Fruit fly (Drosophila melanogaster) whole organism, wandering third instar larva: Measurements from ENCODE around the gene CG14852.

Source experiments
- Abd-B ChIP-seq: fragments of >200 bp; optimal IDR thresholded peaks from 2 replicates; lab custom pipeline; 2017; ENCODE audit warnings: missing biosample characterization, missing genetic modification characterization
- CG9705 ChIP-seq: fragments of 200-800 bp; sonication (Bioruptor generic); optimal IDR thresholded peaks from 2 replicates; lab custom pipeline; 2018; ENCODE audit warnings: missing biosample characterization, mild to moderate bottlenecking, missing genetic modification characterization
- CrebA ChIP-seq: fragments of 200-800 bp; sonication (Bioruptor generic); optimal IDR thresholded peaks from 2 replicates; lab custom pipeline; 2016; ENCODE audit warnings: missing biosample characterization, mild to moderate bottlenecking, missing genetic modification characterization, borderline replicate concordance
- Dif ChIP-seq: fragments of 200-275, 200-300 bp; sonication (Bioruptor generic); optimal IDR thresholded peaks from 2 replicates; lab custom pipeline; 2018; ENCODE audit warnings: missing biosample characterization, missing genetic modification characterization; ENCODE audit not compliant: partially characterized antibody
- GATAd ChIP-seq: sonication (Bioruptor generic); optimal IDR thresholded peaks from 2 replicates; lab custom pipeline; 2016; ENCODE audit warnings: missing biosample characterization, missing genetic modification characterization
- HLH106 ChIP-seq: fragments of 200-800 bp; optimal IDR thresholded peaks from 3 replicates; lab custom pipeline; 2019; ENCODE audit warnings: missing biosample characterization, mild to moderate bottlenecking, missing genetic modification characterization, moderate library complexity
- Hr78 ChIP-seq: fragments of >200 bp; optimal IDR thresholded peaks from 2 replicates; lab custom pipeline; 2017; ENCODE audit warnings: missing biosample characterization, missing genetic modification characterization
- Hr83 ChIP-seq: fragments of 200-300 bp; sonication (Bioruptor generic); optimal IDR thresholded peaks from 2 replicates; lab custom pipeline; 2016; ENCODE audit warnings: missing biosample characterization, mild to moderate bottlenecking, missing genetic modification characterization, moderate library complexity; ENCODE audit not compliant: poor library complexity, severe bottlenecking
- Jra ChIP-seq: sonication (Bioruptor generic); optimal IDR thresholded peaks from 2 replicates; lab custom pipeline; 2016; ENCODE audit warnings: missing biosample characterization, missing genetic modification characterization
- N ChIP-seq: fragments of >200 bp; optimal IDR thresholded peaks from 2 replicates; lab custom pipeline; 2018; ENCODE audit warnings: missing biosample characterization, missing external identifiers, missing genetic modification characterization
- OdsH ChIP-seq: fragments of 200-800 bp; sonication (Bioruptor generic); optimal IDR thresholded peaks from 2 replicates; lab custom pipeline; 2016; ENCODE audit warnings: missing biosample characterization, mild to moderate bottlenecking, missing genetic modification characterization
- Rel ChIP-seq, 2 experiments: fragments of 200-800 bp; sonication (Bioruptor generic) in 1 of 2; optimal IDR thresholded peaks; 2 replicates in 1 of 2; 3 replicates in 1 of 2; lab custom pipeline; 2016 to 2019; ENCODE audit warnings: mild to moderate bottlenecking in 2 of 2, missing biosample characterization in 2 of 2, missing genetic modification characterization in 2 of 2, moderate library complexity in 1 of 2
- Sp1 ChIP-seq: fragments of 200-800 bp; sonication (Bioruptor generic); optimal IDR thresholded peaks from 3 replicates; lab custom pipeline; 2019; ENCODE audit warnings: missing biosample characterization, mild to moderate bottlenecking, missing genetic modification characterization, moderate library complexity
- brk ChIP-seq: fragments of 200-800 bp; sonication (Bioruptor generic); optimal IDR thresholded peaks from 2 replicates; lab custom pipeline; 2016; ENCODE audit warnings: missing biosample characterization, mild to moderate bottlenecking, missing genetic modification characterization
- dl ChIP-seq, 2 experiments: fragments of 175-275, 200-275 bp in 1 of 2; fragments of 200-275 bp in 1 of 2; sonication (Bioruptor generic); optimal IDR thresholded peaks; lab custom pipeline; 2018; ENCODE audit warnings: mild to moderate bottlenecking in 2 of 2, missing biosample characterization in 2 of 2, missing genetic modification characterization in 2 of 2, moderate library complexity in 2 of 2; ENCODE audit not compliant: partially characterized antibody in 2 of 2, insufficient read depth in 1 of 2
- dmrt93B ChIP-seq: fragments of 200-800 bp; sonication (Bioruptor generic); optimal IDR thresholded peaks from 2 replicates; lab custom pipeline; 2018; ENCODE audit warnings: missing biosample characterization, mild to moderate bottlenecking, missing genetic modification characterization
- dsf ChIP-seq: sonication (Bioruptor generic); optimal IDR thresholded peaks from 2 replicates; lab custom pipeline; 2016; ENCODE audit warnings: missing biosample characterization, missing genetic modification characterization, borderline replicate concordance
- foxo ChIP-seq, 2 experiments: fragments of 200-800 bp; sonication (Bioruptor generic); optimal IDR thresholded peaks; 2 replicates in 1 of 2; 3 replicates in 1 of 2; lab custom pipeline; 2016 to 2017; ENCODE audit warnings: missing biosample characterization in 2 of 2, missing genetic modification characterization in 2 of 2
- fru ChIP-seq: fragments of 200-800 bp; sonication (Bioruptor generic); optimal IDR thresholded peaks from 3 replicates; lab custom pipeline; 2016; ENCODE audit warnings: missing biosample characterization, mild to moderate bottlenecking, missing genetic modification characterization
- h ChIP-seq: fragments of 200-800 bp; sonication (Bioruptor generic); optimal IDR thresholded peaks from 3 replicates; lab custom pipeline; 2016; ENCODE audit warnings: missing biosample characterization, mild to moderate bottlenecking, missing genetic modification characterization
- jim ChIP-seq: fragments of 175-275, 200-325 bp; sonication (Bioruptor generic); optimal IDR thresholded peaks from 2 replicates; lab custom pipeline; 2016; ENCODE audit warnings: missing biosample characterization, mild to moderate bottlenecking, missing genetic modification characterization
- pan ChIP-seq: fragments of >200 bp; optimal IDR thresholded peaks from 2 replicates; lab custom pipeline; 2017
- psq ChIP-seq: fragments of 200-800 bp; sonication (Bioruptor generic); optimal IDR thresholded peaks from 3 replicates; lab custom pipeline; 2017; ENCODE audit warnings: missing biosample characterization, mild to moderate bottlenecking, missing genetic modification characterization, moderate library complexity
- sage ChIP-seq: fragments of 200-800 bp; sonication (Bioruptor generic); optimal IDR thresholded peaks from 2 replicates; lab custom pipeline; 2016; ENCODE audit warnings: missing biosample characterization, mild to moderate bottlenecking, missing genetic modification characterization
- sv ChIP-seq: fragments of 200-800 bp; sonication (Bioruptor generic); optimal IDR thresholded peaks from 3 replicates; lab custom pipeline; 2016; ENCODE audit warnings: missing biosample characterization, missing genetic modification characterization
- tai ChIP-seq: sonication (Bioruptor generic); optimal IDR thresholded peaks from 2 replicates; lab custom pipeline; 2016; ENCODE audit warnings: missing biosample characterization, missing genetic modification characterization
- usp ChIP-seq: fragments of >200 bp; optimal IDR thresholded peaks from 2 replicates; lab custom pipeline; 2017; ENCODE audit warnings: missing biosample characterization, missing genetic modification characterization
- woc ChIP-seq: sonication (Bioruptor generic); optimal IDR thresholded peaks from 2 replicates; lab custom pipeline; 2016; ENCODE audit warnings: missing biosample characterization, mild to moderate bottlenecking, missing genetic modification characterization

CG14852 gene

dm6 chr3R:14565065-14565977 is at the start of gene CG14852:
TSS of gene CG14852 (plus strand) at chr3R:14565927.
- TF ChIP-seq sage (GFP tag; lab: Kevin White, UChicago) = no peak
- TF ChIP-seq dl (GFP tag; optimal IDR thresholded peaks at IDR 0.05; lab: Kevin White, UChicago; ENCODE audit: insufficient read depth in 1 of 2, partially characterized antibody in 2 of 2) = no peak
- TF ChIP-seq Abd-B (GFP tag; lab: Kevin White, UChicago) = no peak
- no peak for TF ChIP-seq dsf (GFP tag; lab: Kevin White, UChicago)
- no peak for TF ChIP-seq brk
- peak; percentile 63 for TF ChIP-seq Dif (GFP tag; lab: Kevin White, UChicago)
- TF ChIP-seq OdsH = no peak
- TF ChIP-seq, all 38 proteins: peak for 1

dm6 chr3R:14516742-14517141 is 49.0 kb upstream of the CG14852 start, which contains the start of gene CG34273:
TSS of gene CG34273 (plus strand) at chr3R:14517042.
- TF ChIP-seq Rel (GFP tag; optimal IDR thresholded peaks at IDR 0.05; lab: Kevin White, UChicago) (no peak), Rel (tag; optimal IDR thresholded peaks at IDR 0.05; lab: Kevin White, UChicago) (no peak), dsf (GFP tag; lab: Kevin White, UChicago) (no peak), HLH106 (tag; lab: Kevin White, UChicago) (no peak), Abd-B (GFP tag; lab: Kevin White, UChicago) (no peak), psq (GFP tag; lab: Kevin White, UChicago) (no peak), foxo (GFP tag; optimal IDR thresholded peaks at IDR 0.05; lab: Kevin White, UChicago) (no peak), OdsH (no peak), sv (GFP tag; lab: Kevin White, UChicago) (no peak), tai (no peak), dl (GFP tag; optimal IDR thresholded peaks at IDR 0.05; lab: Kevin White, UChicago; ENCODE audit: insufficient read depth in 1 of 2, partially characterized antibody in 2 of 2) (no peak), sage (GFP tag; lab: Kevin White, UChicago) (no peak), Jra (GFP tag; lab: Kevin White, UChicago) (no peak), N (GFP tag; lab: Kevin White, UChicago) (no peak), CG9705 (GFP tag; lab: Kevin White, UChicago) (no peak), fru (GFP tag; lab: Kevin White, UChicago) (no peak), GATAd (GFP tag; lab: Kevin White, UChicago) (no peak), Hr83 (GFP tag; lab: Kevin White, UChicago) (no peak), woc (GFP tag; lab: Kevin White, UChicago) (no peak), Hr78 (no peak)

- TF ChIP-seq usp (no peak), tai (no peak), fru (GFP tag; lab: Kevin White, UChicago) (no peak), jim (no peak), CG9705 (GFP tag; lab: Kevin White, UChicago) (no peak), dmrt93B (GFP tag; lab: Kevin White, UChicago) (no peak), Sp1 (GFP tag; lab: Kevin White, UChicago) (no peak), Hr83 (GFP tag; lab: Kevin White, UChicago) (no peak)
Measured at dm6 chr3R:14520749-14521148, 45.0 kb upstream of the CG14852 start, which contains the start of gene Cyp313a1. TSS of gene Cyp313a1 (plus strand) at chr3R:14521049.

- TF ChIP-seq Hr83 (GFP tag; lab: Kevin White, UChicago) (no peak), h (no peak), HLH106 (tag; lab: Kevin White, UChicago) (no peak), sage (GFP tag; lab: Kevin White, UChicago) (no peak), Jra (GFP tag; lab: Kevin White, UChicago) (no peak), sv (GFP tag; lab: Kevin White, UChicago) (no peak), Abd-B (GFP tag; lab: Kevin White, UChicago) (no peak), CrebA (GFP tag; lab: Kevin White, UChicago) (no peak), pan (lab: Kevin White, UChicago) (no peak)
- TF ChIP-seq, all 38 proteins: peak for 0
Measured at dm6 chr3R:14526657-14527056, 39.1 kb upstream of the CG14852 start.
